Worm (Caenorhabditis elegans) whole organism, midembryonic: ENCODE data around the gene rab-28.
A peak's percentile ranks its signal among the peaks of the same experiment; 100 is the strongest.
"Not testable (repeated sequence)": the region's sequence is repeated elsewhere in the genome, so short reads cannot be mapped to it uniquely, and the experiment has no call there.

Source experiments
- T22C8.4 ChIP-seq: fragments of 200-800 bp; sonication (Bioruptor generic); IDR thresholded peaks from 2 replicates; pipeline ENCODE4 v1.3.6; 2022; ENCODE audit warnings: missing genetic modification characterization, missing compliant biosample characterization
- cog-1 ChIP-seq: sonication (generic microtip); optimal IDR thresholded peaks from 2 replicates; lab custom pipeline; 2016; ENCODE audit warnings: missing genetic modification characterization, missing compliant biosample characterization
- flt-1 ChIP-seq: fragments of 200-800 bp; sonication (Bioruptor generic); IDR thresholded peaks from 2 replicates; pipeline ENCODE4 v1.3.6; 2022; ENCODE audit warnings: missing genetic modification characterization, missing compliant biosample characterization
- klf-2 ChIP-seq: fragments of 200-800 bp; sonication (Bioruptor generic); conservative IDR thresholded peaks from 2 replicates; pipeline ENCODE4 v1.3.6; 2022; ENCODE audit warnings: missing genetic modification reagents, missing genetic modification characterization, missing compliant biosample characterization
- med-1 ChIP-seq: sonication (generic microtip); optimal IDR thresholded peaks from 2 replicates; lab custom pipeline; 2017; ENCODE audit warnings: missing genetic modification characterization, mild to moderate bottlenecking, missing compliant biosample characterization, antibody characterized with exemption, missing genetic modification reagents; ENCODE audit not compliant: insufficient read depth
- ref-1 ChIP-seq: fragments of 200-800 bp; sonication (Bioruptor generic); conservative IDR thresholded peaks from 2 replicates; pipeline ENCODE4 v1.3.6; 2022; ENCODE audit warnings: missing genetic modification reagents, missing genetic modification characterization, missing compliant biosample characterization
- tab-1 ChIP-seq: fragments of 200-800 bp; sonication (Bioruptor generic); IDR thresholded peaks from 2 replicates; pipeline ENCODE4 v1.3.6; 2022; ENCODE audit warnings: missing genetic modification characterization, missing compliant biosample characterization
- ztf-23 ChIP-seq: fragments of 200-800 bp; sonication (Bioruptor generic); IDR thresholded peaks from 2 replicates; pipeline ENCODE4 v1.3.6; 2022; ENCODE audit warnings: missing genetic modification reagents, missing genetic modification characterization, missing compliant biosample characterization
- ztf-29 ChIP-seq: fragments of 200-800 bp; sonication (Bioruptor generic); IDR thresholded peaks from 2 replicates; pipeline ENCODE4 v1.3.6; 2022; ENCODE audit warnings: missing genetic modification reagents, missing genetic modification characterization, missing compliant biosample characterization

The rab-28 gene

DNA sequence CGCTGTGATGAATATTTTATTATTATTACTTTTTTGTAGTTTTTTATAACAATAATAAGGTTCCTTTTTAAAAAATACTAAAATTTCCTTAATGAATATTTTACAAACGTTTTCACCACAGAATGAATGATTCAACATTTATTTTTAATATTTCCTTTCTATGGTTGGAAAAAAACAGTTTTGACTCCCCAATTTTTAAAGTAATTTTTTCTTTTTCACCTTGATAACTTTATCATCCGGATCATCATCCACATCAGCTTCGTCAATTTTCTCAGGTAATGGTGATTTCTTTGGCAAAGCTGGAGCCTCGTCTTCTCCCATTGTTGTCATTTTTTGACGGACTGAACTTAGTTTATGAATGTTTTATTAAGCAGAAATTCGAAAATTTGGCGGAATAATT, at the start of gene rab-28:
Gene rab-28 (minus strand): TSS at position 343 of the 400 bp plus-strand sequence.
- no peak for TF ChIP-seq ztf-29 (GFP tag; lab: Robert Waterston, UW)
- TF ChIP-seq T22C8.4 (GFP tag; lab: Robert Waterston, UW), result no peak
- no peak for TF ChIP-seq tab-1 (GFP tag; lab: Robert Waterston, UW)
- TF ChIP-seq cog-1, result no peak
- TF ChIP-seq klf-2, result no peak
- TF ChIP-seq ref-1 (GFP tag; lab: Robert Waterston, UW), result no peak
- TF ChIP-seq flt-1 (GFP tag; lab: Robert Waterston, UW), result no peak
- TF ChIP-seq ztf-23, result no peak
- no peak for TF ChIP-seq med-1 (GFP tag; lab: Kevin White, UChicago)

DNA sequence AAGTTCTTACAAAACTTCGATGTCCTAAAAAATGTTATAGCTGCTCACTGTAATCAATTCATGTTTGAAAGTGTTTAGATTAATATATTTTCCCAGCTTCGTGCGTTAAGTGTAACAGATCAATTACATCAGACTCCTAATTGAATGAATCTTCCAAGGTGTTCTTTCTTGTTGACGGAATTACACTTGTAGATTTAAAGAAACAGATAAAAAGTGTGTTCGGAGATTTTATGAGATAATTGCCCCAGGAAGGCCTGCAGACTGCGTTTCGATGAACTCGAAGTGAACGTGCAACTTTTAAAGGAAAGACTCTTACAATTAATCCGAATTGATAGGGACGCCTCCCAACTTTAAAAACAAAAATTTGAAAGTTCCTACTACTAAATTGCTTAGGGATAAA, 45.8 kb upstream of the rab-28 start:
- TF ChIP-seq ztf-29 (GFP tag; lab: Robert Waterston, UW) (no peak), ztf-23 (no peak), med-1 (GFP tag; lab: Kevin White, UChicago) (no peak), ref-1 (GFP tag; lab: Robert Waterston, UW) (no peak), flt-1 (GFP tag; lab: Robert Waterston, UW) (no peak), cog-1 (no peak), T22C8.4 (GFP tag; lab: Robert Waterston, UW) (no peak), klf-2 (no peak), tab-1 (GFP tag; lab: Robert Waterston, UW) (no peak)

ce11 chrIV:9286305-9286704, 42.5 kb upstream of the rab-28 start, which contains the start of gene nhr-267:
Gene nhr-267 (minus strand): TSS chrIV:9286405.
- not testable (repeated sequence) for TF ChIP-seq med-1 (GFP tag; lab: Kevin White, UChicago); ztf-29 (GFP tag; lab: Robert Waterston, UW); ztf-23

DNA sequence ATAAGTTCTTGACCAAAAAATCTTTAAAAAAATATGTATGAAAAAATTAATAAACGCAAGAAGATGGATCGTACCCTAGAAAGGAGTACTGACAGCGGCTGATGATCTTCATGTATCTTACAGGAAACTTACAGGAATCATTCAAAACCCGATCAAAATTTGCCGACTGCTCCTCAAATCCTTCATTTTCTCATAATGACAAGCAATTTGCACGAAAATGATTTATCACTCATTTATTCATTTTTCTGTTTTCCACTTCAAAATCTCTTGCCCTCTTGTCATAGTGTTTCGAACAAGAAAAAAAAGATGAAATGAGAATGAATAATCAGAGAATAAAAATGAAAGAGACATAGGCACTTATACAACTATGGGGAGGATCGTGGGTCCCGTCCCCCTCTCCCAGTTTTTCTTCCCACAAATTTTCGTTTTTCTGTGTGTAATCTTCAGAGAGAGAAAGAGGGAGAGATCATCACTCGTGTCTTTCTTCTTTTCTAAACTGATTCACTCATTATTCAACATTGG, 30.3 kb upstream of the rab-28 start, which contains the start of gene nmy-3:
Gene nmy-3 (plus strand): TSS at position 472 of the 522 bp plus-strand sequence.
- no peak for TF ChIP-seq tab-1 (GFP tag; lab: Robert Waterston, UW)
- no peak for TF ChIP-seq ztf-29 (GFP tag; lab: Robert Waterston, UW)
- no peak for TF ChIP-seq ref-1 (GFP tag; lab: Robert Waterston, UW)
- no peak for TF ChIP-seq flt-1 (GFP tag; lab: Robert Waterston, UW)
- no peak for TF ChIP-seq ztf-23
- TF ChIP-seq med-1 (GFP tag; lab: Kevin White, UChicago), result no peak
- TF ChIP-seq cog-1, result no peak
- TF ChIP-seq klf-2, result no peak
- TF ChIP-seq T22C8.4 (GFP tag; lab: Robert Waterston, UW), result no peak

DNA sequence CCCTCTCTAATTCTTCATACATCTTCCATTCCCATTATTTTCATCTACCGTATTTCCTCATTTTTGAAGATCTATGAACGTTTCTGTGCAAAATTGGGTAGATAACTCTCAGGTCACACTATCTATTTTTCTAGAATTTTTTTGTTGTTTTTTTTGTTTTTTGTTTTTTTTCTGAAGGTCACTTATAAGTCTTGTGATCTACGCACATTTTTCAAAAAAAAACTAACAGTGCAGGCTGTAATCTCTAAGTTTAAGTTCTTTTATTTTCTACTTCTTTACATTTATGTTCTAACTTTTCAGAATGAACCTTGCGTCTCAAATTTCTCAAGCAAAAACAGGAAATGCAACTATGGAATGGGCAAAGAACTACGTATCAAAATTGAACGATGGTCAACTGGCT, 26.0 kb upstream of the rab-28 start, which contains the start of gene flh-3:
Gene flh-3 (plus strand): TSS at position 301 of the 400 bp plus-strand sequence.
- TF ChIP-seq ztf-29 (GFP tag; lab: Robert Waterston, UW), result no peak

DNA sequence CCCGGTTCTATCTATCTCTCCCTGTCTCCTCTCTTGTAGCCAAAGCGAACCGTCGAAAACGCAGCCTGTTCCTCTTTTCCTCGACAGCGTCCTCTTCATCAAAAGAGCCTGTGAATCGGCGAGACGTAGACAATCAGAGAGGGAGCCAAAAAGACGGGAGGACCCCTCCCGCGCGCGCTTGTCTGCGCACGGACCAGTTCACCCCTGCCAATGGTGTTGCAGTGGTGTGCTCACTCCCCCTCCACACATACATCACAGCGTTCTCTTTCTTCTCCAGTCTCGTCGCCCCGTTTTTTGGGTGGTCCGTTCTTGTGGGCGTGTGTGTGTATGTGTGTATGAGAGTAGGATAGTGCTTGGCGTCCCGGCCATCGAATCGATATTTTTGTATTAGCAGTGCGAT, 25.1 kb upstream of the rab-28 start:
- TF ChIP-seq T22C8.4 (GFP tag; lab: Robert Waterston, UW) (no peak), tab-1 (GFP tag; lab: Robert Waterston, UW) (peak; percentile 68; the same call in 1 of the 2 replicates), flt-1 (GFP tag; lab: Robert Waterston, UW) (peak; percentile 66; the same call in 1 of the 2 replicates)

DNA sequence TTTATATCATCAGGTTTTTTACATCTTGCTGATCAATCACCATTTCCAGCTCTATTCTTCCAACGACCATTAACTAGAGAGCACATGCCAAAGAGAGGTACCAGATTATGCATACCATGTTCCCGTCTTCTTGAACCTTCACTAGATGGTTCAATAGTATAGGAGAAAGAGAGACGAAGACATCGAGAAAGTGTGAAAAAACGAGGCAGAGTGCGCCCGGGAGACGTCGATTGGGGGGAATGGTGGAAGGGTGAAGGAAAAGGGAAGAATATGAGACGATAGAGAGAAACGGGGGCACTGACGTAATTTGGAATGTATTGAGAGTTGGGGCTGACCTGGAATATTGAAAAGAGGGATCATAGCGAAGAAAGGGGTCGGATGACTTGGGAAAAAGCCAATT, 23.8 kb upstream of the rab-28 start:
- TF ChIP-seq ztf-23, result no peak
- no peak for TF ChIP-seq tab-1 (GFP tag; lab: Robert Waterston, UW)
- TF ChIP-seq cog-1, result no peak
- TF ChIP-seq T22C8.4 (GFP tag; lab: Robert Waterston, UW), result no peak
- TF ChIP-seq klf-2, result no peak
- TF ChIP-seq med-1 (GFP tag; lab: Kevin White, UChicago), result no peak
- no peak for TF ChIP-seq ztf-29 (GFP tag; lab: Robert Waterston, UW)
- TF ChIP-seq ref-1 (GFP tag; lab: Robert Waterston, UW), result no peak

ce11 chrIV:9266464-9266863, 22.7 kb upstream of the rab-28 start, which contains the start of gene Y11D7A.19:
Gene Y11D7A.19 (minus strand): TSS chrIV:9266564.
- TF ChIP-seq ref-1 (GFP tag; lab: Robert Waterston, UW), result no peak
- no peak for TF ChIP-seq ztf-23

ce11 chrIV:9264513-9264912, 20.7 kb upstream of the rab-28 start:
- no peak for TF ChIP-seq ztf-29 (GFP tag; lab: Robert Waterston, UW)

DNA sequence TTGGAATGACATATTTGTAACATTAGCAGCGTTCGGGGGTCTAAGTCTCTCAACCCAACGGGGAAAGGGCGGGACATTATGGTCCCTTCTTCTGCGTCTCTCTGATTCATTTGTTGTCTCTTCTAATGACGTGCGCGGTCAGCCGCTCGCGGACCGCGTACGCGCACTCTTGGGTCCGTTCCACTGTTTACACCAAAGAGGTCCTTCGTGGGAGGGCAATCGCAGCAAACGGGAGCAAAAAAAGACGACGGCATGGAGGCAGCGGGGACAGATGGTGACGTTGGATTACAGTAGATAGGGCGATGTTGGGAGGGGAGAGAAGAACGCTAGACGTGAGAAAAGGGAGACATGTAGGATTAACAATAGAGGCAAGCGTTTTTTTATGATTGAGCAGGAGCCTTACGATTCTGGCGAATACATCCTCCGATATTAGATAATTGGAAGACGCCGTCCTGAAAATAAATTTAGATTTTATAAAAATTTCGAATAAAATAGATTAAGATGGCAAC, 20.1 kb upstream of the rab-28 start, which contains the start of gene flh-1:
Gene flh-1 (minus strand): TSS at position 459 of the 509 bp plus-strand sequence.
- peak; percentile 63; the same call in 1 of the 2 replicates for TF ChIP-seq tab-1 (GFP tag; lab: Robert Waterston, UW)
- TF ChIP-seq flt-1 (GFP tag; lab: Robert Waterston, UW), result peak; percentile 76
- TF ChIP-seq klf-2, result no peak

DNA sequence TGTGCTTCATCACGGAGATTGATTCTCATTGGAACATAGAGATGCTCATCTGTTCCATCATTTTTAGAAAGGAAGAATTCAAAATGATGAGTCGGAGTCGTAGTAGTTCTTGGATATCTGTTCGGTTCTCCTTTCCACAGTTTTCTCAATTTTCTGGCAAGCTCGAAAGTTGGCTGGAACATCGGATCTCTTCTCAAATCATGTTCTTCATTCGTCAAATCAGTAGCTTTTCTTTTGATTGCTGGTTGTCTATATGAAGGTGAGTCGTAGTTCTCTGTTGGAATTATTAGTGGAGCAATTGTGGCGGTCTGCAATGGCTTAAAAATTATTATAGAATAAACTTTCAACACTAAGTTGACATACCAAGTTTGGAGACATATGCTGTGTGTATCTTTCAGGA, 18.5 kb upstream of the rab-28 start:
- TF ChIP-seq ztf-29 (GFP tag; lab: Robert Waterston, UW) (no peak), ref-1 (GFP tag; lab: Robert Waterston, UW) (no peak)
